Fruit fly (Drosophila melanogaster) whole organism, embryonic: ENCODE results near the gene Pxn.
A peak's percentile ranks its signal among the peaks of the same experiment; 100 is the strongest.

Experiments used
- CG10462 ChIP-seq: fragments of 200-800 bp; sonication (Bioruptor generic); optimal IDR thresholded peaks from 2 replicates; lab custom pipeline; 2016; ENCODE audit warnings: missing biosample characterization, missing genetic modification characterization
- CG10979 ChIP-seq: fragments of 200-800 bp; sonication (Bioruptor generic); optimal IDR thresholded peaks from 2 replicates; lab custom pipeline; 2018; ENCODE audit warnings: missing biosample characterization, mild to moderate bottlenecking, missing genetic modification characterization, moderate library complexity
- CG13894 ChIP-seq: fragments of 200-800 bp; sonication (Bioruptor generic); optimal IDR thresholded peaks from 3 replicates; lab custom pipeline; 2018; ENCODE audit warnings: missing biosample characterization, mild to moderate bottlenecking, missing genetic modification characterization, moderate library complexity
- CG14667 ChIP-seq: fragments of 200-800 bp; sonication (Bioruptor generic); IDR thresholded peaks from 2 replicates; pipeline ENCODE4 v1.3.6; 2022; ENCODE audit warnings: missing biosample characterization, missing genetic modification characterization
- CG15479 ChIP-seq: fragments of 200-800 bp; sonication (Bioruptor generic); optimal IDR thresholded peaks from 3 replicates; lab custom pipeline; 2019; ENCODE audit warnings: missing biosample characterization, mild to moderate bottlenecking, missing genetic modification characterization, moderate library complexity
- CG15514 ChIP-seq: fragments of 200-800 bp; sonication (Bioruptor generic); optimal IDR thresholded peaks from 3 replicates; lab custom pipeline; 2017; ENCODE audit warnings: missing biosample characterization, missing genetic modification characterization, mild to moderate bottlenecking, moderate library complexity, missing genetic modification reagents
- CG1647 ChIP-seq: fragments of 200-800 bp; sonication (Bioruptor generic); optimal IDR thresholded peaks from 3 replicates; lab custom pipeline; 2016; ENCODE audit warnings: missing biosample characterization, missing genetic modification characterization
- CG16815 ChIP-seq: fragments of 200-800 bp; sonication (Bioruptor generic); optimal IDR thresholded peaks from 3 replicates; lab custom pipeline; 2017; ENCODE audit warnings: missing biosample characterization, mild to moderate bottlenecking, missing genetic modification characterization
- CG17829 ChIP-seq: fragments of 200-800 bp; optimal IDR thresholded peaks from 2 replicates; lab custom pipeline; 2019; ENCODE audit warnings: missing biosample characterization, mild to moderate bottlenecking, missing genetic modification characterization, moderate library complexity
- CG2116 ChIP-seq: fragments of 200-800 bp; sonication (Bioruptor generic); optimal IDR thresholded peaks from 3 replicates; lab custom pipeline; 2018; ENCODE audit warnings: missing biosample characterization, mild to moderate bottlenecking, missing genetic modification characterization
- CG2202 ChIP-seq: fragments of 200-800 bp; sonication (Bioruptor generic); optimal IDR thresholded peaks from 2 replicates; lab custom pipeline; 2018; ENCODE audit warnings: missing biosample characterization, mild to moderate bottlenecking, missing genetic modification characterization
- CG31365 ChIP-seq: fragments of 200-800 bp; sonication (Bioruptor generic); optimal IDR thresholded peaks from 2 replicates; lab custom pipeline; 2018; ENCODE audit warnings: missing biosample characterization, mild to moderate bottlenecking, missing genetic modification characterization
- CG4404 ChIP-seq: fragments of 200-800 bp; sonication (Bioruptor generic); IDR thresholded peaks from 2 replicates; pipeline ENCODE4 v1.3.6; 2022; ENCODE audit warnings: missing biosample characterization, missing genetic modification characterization
- CG4424 ChIP-seq: fragments of 200-800 bp; sonication (Bioruptor generic); optimal IDR thresholded peaks from 3 replicates; lab custom pipeline; 2016; ENCODE audit warnings: missing biosample characterization, missing genetic modification characterization
- CG4707 ChIP-seq: fragments of 200-800 bp; sonication (Bioruptor generic); optimal IDR thresholded peaks from 2 replicates; lab custom pipeline; 2018; ENCODE audit warnings: missing biosample characterization, mild to moderate bottlenecking, missing genetic modification characterization, moderate library complexity
- CG7786 ChIP-seq: fragments of 200-800 bp; sonication (Bioruptor generic); optimal IDR thresholded peaks from 2 replicates; lab custom pipeline; 2016; ENCODE audit warnings: missing biosample characterization, missing genetic modification characterization
- CG8388 ChIP-seq: fragments of 200-800 bp; sonication (Bioruptor generic); optimal IDR thresholded peaks from 2 replicates; lab custom pipeline; 2019; ENCODE audit warnings: missing biosample characterization, mild to moderate bottlenecking, missing genetic modification characterization, moderate library complexity
- CG8765 ChIP-seq: fragments of 200-800 bp; sonication (Bioruptor generic); IDR thresholded peaks from 2 replicates; pipeline ENCODE4 v1.3.6; 2022; ENCODE audit warnings: missing biosample characterization, missing genetic modification characterization
- Deaf1 ChIP-seq: fragments of 200-800 bp; optimal IDR thresholded peaks from 3 replicates; lab custom pipeline; 2019; ENCODE audit warnings: missing biosample characterization, mild to moderate bottlenecking, missing genetic modification characterization, moderate library complexity
- E2f2 ChIP-seq: fragments of 200-800 bp; sonication (Bioruptor generic); IDR thresholded peaks from 2 replicates; pipeline ENCODE4 v1.3.6; 2022; ENCODE audit warnings: missing biosample characterization, missing genetic modification characterization
- Ets65A ChIP-seq: fragments of 200-800 bp; sonication (Bioruptor generic); peaks from one replicate; lab custom pipeline; 2016; ENCODE audit warnings: missing biosample characterization, missing genetic modification characterization
- HLH54F ChIP-seq: fragments of 200-800 bp; sonication (Bioruptor generic); optimal IDR thresholded peaks from 3 replicates; lab custom pipeline; 2016; ENCODE audit warnings: missing biosample characterization, missing genetic modification characterization
- Hmx ChIP-seq: fragments of 200-800 bp; sonication (Bioruptor generic); optimal IDR thresholded peaks from 2 replicates; lab custom pipeline; 2016; ENCODE audit warnings: missing biosample characterization, missing genetic modification characterization
- NC2α ChIP-seq: fragments of 200-800 bp; sonication (Bioruptor generic); optimal IDR thresholded peaks from 2 replicates; lab custom pipeline; 2016; ENCODE audit warnings: missing biosample characterization, missing genetic modification characterization
- NK7.1 ChIP-seq: fragments of 200-800 bp; sonication (Bioruptor generic); optimal IDR thresholded peaks from 3 replicates; lab custom pipeline; 2016; ENCODE audit warnings: missing biosample characterization, missing genetic modification characterization
- Nf-YB ChIP-seq: fragments of 200-800 bp; sonication (Bioruptor generic); optimal IDR thresholded peaks from 3 replicates; lab custom pipeline; 2019; ENCODE audit warnings: missing biosample characterization, mild to moderate bottlenecking, missing genetic modification characterization, moderate library complexity
- Oli ChIP-seq: fragments of 200-800 bp; sonication (Bioruptor generic); optimal IDR thresholded peaks from 2 replicates; lab custom pipeline; 2018; ENCODE audit warnings: missing biosample characterization, mild to moderate bottlenecking, missing genetic modification characterization, moderate library complexity
- Spps ChIP-seq: fragments of 200-800 bp; sonication (Bioruptor generic); optimal IDR thresholded peaks from 2 replicates; lab custom pipeline; 2018; ENCODE audit warnings: missing biosample characterization, mild to moderate bottlenecking, missing genetic modification characterization
- Trl ChIP-seq, 3 experiments: fragments of >200 bp in 2 of 3; fragments of 200-800 bp in 1 of 3; sonication (Bioruptor generic) in 1 of 3; optimal IDR thresholded peaks; 2 replicates in 1 of 3; 3 replicates in 2 of 3; lab custom pipeline; 2016 to 2017; ENCODE audit warnings: missing biosample characterization in 1 of 3, missing genetic modification characterization in 1 of 3
- Xrp1 ChIP-seq: fragments of 200-800 bp; sonication (Bioruptor generic); IDR thresholded peaks from 2 replicates; pipeline ENCODE4 v1.3.6; 2022; ENCODE audit warnings: missing biosample characterization, missing genetic modification characterization
- az2 ChIP-seq: fragments of 200-800 bp; sonication (Bioruptor generic); optimal IDR thresholded peaks from 3 replicates; lab custom pipeline; 2016; ENCODE audit warnings: missing biosample characterization, missing genetic modification characterization
- chif ChIP-seq, 2 experiments: fragments of 200-800 bp; sonication (Bioruptor generic); optimal IDR thresholded peaks; 3 replicates each; lab custom pipeline; 2016; ENCODE audit warnings: missing biosample characterization in 2 of 2, missing genetic modification characterization in 2 of 2
- crc ChIP-seq: fragments of 200-800 bp; sonication (Bioruptor generic); optimal IDR thresholded peaks from 2 replicates; lab custom pipeline; 2016; ENCODE audit warnings: missing biosample characterization, missing genetic modification characterization
- dmrt99B ChIP-seq: fragments of 200-800 bp; sonication (Bioruptor generic); optimal IDR thresholded peaks from 2 replicates; lab custom pipeline; 2018; ENCODE audit warnings: missing biosample characterization, mild to moderate bottlenecking, missing genetic modification characterization, moderate library complexity
- fd64A ChIP-seq: fragments of 200-800 bp; sonication (Bioruptor generic); optimal IDR thresholded peaks from 3 replicates; lab custom pipeline; 2018; ENCODE audit warnings: missing biosample characterization, mild to moderate bottlenecking, missing genetic modification characterization
- fd96Cb ChIP-seq: fragments of 200-800 bp; sonication (Bioruptor generic); optimal IDR thresholded peaks from 2 replicates; lab custom pipeline; 2018; ENCODE audit warnings: missing biosample characterization, mild to moderate bottlenecking, missing genetic modification characterization, moderate library complexity
- gem ChIP-seq: fragments of 200-800 bp; sonication (Bioruptor generic); optimal IDR thresholded peaks from 2 replicates; lab custom pipeline; 2019; ENCODE audit warnings: missing biosample characterization, mild to moderate bottlenecking, missing genetic modification characterization, moderate library complexity
- insv ChIP-seq, 2 experiments: fragments of 200-800 bp; sonication (Bioruptor generic); optimal IDR thresholded peaks; 3 replicates each; lab custom pipeline; 2016 to 2018; ENCODE audit warnings: missing biosample characterization in 2 of 2, missing genetic modification characterization in 2 of 2
- inv ChIP-seq: fragments of 200-800 bp; sonication (Bioruptor generic); IDR thresholded peaks from 2 replicates; pipeline ENCODE4 v1.3.6; 2022; ENCODE audit warnings: missing biosample characterization, missing genetic modification characterization; ENCODE audit not compliant: partially characterized antibody
- onecut ChIP-seq: fragments of 200-800 bp; sonication (Bioruptor generic); IDR thresholded peaks from 2 replicates; pipeline ENCODE4 v1.3.6; 2022; ENCODE audit warnings: missing biosample characterization, missing genetic modification characterization
- repo ChIP-seq: fragments of 200-800 bp; sonication (Bioruptor generic); optimal IDR thresholded peaks from 2 replicates; lab custom pipeline; 2016; ENCODE audit warnings: missing biosample characterization, missing genetic modification characterization
- run ChIP-seq: fragments of 200-800 bp; sonication (Bioruptor generic); optimal IDR thresholded peaks from 3 replicates; lab custom pipeline; 2018; ENCODE audit warnings: missing biosample characterization, mild to moderate bottlenecking, missing genetic modification characterization
- shn ChIP-seq: fragments of 200-800 bp; sonication (Bioruptor generic); optimal IDR thresholded peaks from 3 replicates; lab custom pipeline; 2016; ENCODE audit warnings: missing biosample characterization, missing genetic modification characterization
- sisA ChIP-seq: fragments of 200-800 bp; sonication (Bioruptor generic); IDR thresholded peaks from 2 replicates; pipeline ENCODE4 v1.3.6; 2022; ENCODE audit warnings: missing biosample characterization, missing genetic modification characterization
- sqz ChIP-seq: fragments of 200-800 bp; sonication (Bioruptor generic); optimal IDR thresholded peaks from 3 replicates; lab custom pipeline; 2018; ENCODE audit warnings: missing biosample characterization, mild to moderate bottlenecking, missing genetic modification characterization
- toy ChIP-seq: fragments of 200-800 bp; sonication (Bioruptor generic); IDR thresholded peaks from 2 replicates; pipeline ENCODE4 v1.3.6; 2022; ENCODE audit warnings: missing biosample characterization, missing genetic modification characterization
- trem ChIP-seq: fragments of 200-800 bp; optimal IDR thresholded peaks from 3 replicates; lab custom pipeline; 2019; ENCODE audit warnings: missing biosample characterization, mild to moderate bottlenecking, missing genetic modification characterization, moderate library complexity
- wor ChIP-seq: fragments of 200-800 bp; sonication (Bioruptor generic); IDR thresholded peaks from 2 replicates; pipeline ENCODE4 v1.3.6; 2022; ENCODE audit warnings: missing biosample characterization, missing genetic modification characterization
- zfh1 ChIP-seq: fragments of 200-800 bp; sonication (Bioruptor generic); IDR thresholded peaks from 3 replicates; pipeline ENCODE4 v1.3.6; 2022; ENCODE audit warnings: missing biosample characterization, missing genetic modification characterization

The Pxn gene

dm6 chr3L:2585794-2586741 is 43.8 kb downstream of the Pxn start, which contains the start of gene msn (continued):
- no peak for TF ChIP-seq fd64A (GFP tag; lab: Kevin White, UChicago)
- TF ChIP-seq CG2116 (GFP tag; lab: Kevin White, UChicago), result peak; percentile 55
- peak; percentile 36 for TF ChIP-seq trem (tag; lab: Kevin White, UChicago)
- TF ChIP-seq onecut, result peak; percentile 17
- peak; percentile 91 for TF ChIP-seq sqz (GFP tag; lab: Kevin White, UChicago)
- TF ChIP-seq zfh1 (GFP tag; lab: Robert Waterston, UW), result peak; percentile 67
- TF ChIP-seq CG16815 (GFP tag; lab: Kevin White, UChicago), result no peak
- TF ChIP-seq CG8388 (GFP tag; lab: Kevin White, UChicago), result no peak
- TF ChIP-seq Ets65A (GFP tag; lab: Kevin White, UChicago), result no peak
- TF ChIP-seq crc, result no peak
- no peak for TF ChIP-seq CG1647
- peak; percentile 63 for TF ChIP-seq CG15514
- TF ChIP-seq CG2202 (tag; lab: Kevin White, UChicago), result peak; percentile 16
- no peak for TF ChIP-seq dmrt99B (tag; lab: Kevin White, UChicago)
- no peak for TF ChIP-seq run (tag; lab: Kevin White, UChicago)
- TF ChIP-seq CG14667, result no peak
- no peak for TF ChIP-seq Hmx (GFP tag; lab: Kevin White, UChicago)
- TF ChIP-seq CG17829, result peak; percentile 36
- TF ChIP-seq shn (GFP tag; lab: Kevin White, UChicago), result no peak
- TF ChIP-seq toy, result no peak
- no peak for TF ChIP-seq wor
- no peak for TF ChIP-seq CG10979
- TF ChIP-seq chif (GFP tag; optimal IDR thresholded peaks at IDR 0.05; lab: Kevin White, UChicago), result no peak
- TF ChIP-seq CG7786, result no peak
- no peak for TF ChIP-seq HLH54F (GFP tag; lab: Kevin White, UChicago)
- peak; percentile 30 for TF ChIP-seq E2f2 (GFP tag; lab: Robert Waterston, UW)
- peak; percentile 92 to 97 for TF ChIP-seq Trl (optimal IDR thresholded peaks at IDR 0.05; lab: Kevin White, UChicago)
- no peak for TF ChIP-seq Trl (GFP tag; optimal IDR thresholded peaks at IDR 0.05; lab: Kevin White, UChicago)
- TF ChIP-seq Xrp1 (GFP tag; lab: Robert Waterston, UW), result no peak
- TF ChIP-seq CG4424, result no peak
- no peak for TF ChIP-seq NK7.1 (GFP tag; lab: Kevin White, UChicago)
- no peak for TF ChIP-seq NC2α
- TF ChIP-seq inv, result peak; percentile 28; the same call in 1 of the 2 replicates
- peak; percentile 41 for TF ChIP-seq Nf-YB (GFP tag; lab: Kevin White, UChicago)
- no peak for TF ChIP-seq sisA (GFP tag; lab: Robert Waterston, UW)
- TF ChIP-seq gem (tag; lab: Kevin White, UChicago), result no peak
- TF ChIP-seq CG15479 (GFP tag; lab: Kevin White, UChicago), result peak; percentile 66
- TF ChIP-seq Spps (tag; lab: Kevin White, UChicago), result no peak
- peak; percentile 57 for TF ChIP-seq Deaf1 (tag; lab: Kevin White, UChicago)
- TF ChIP-seq Oli (tag; lab: Kevin White, UChicago), result no peak
- peak; percentile 12 for TF ChIP-seq CG13894 (tag; lab: Kevin White, UChicago)
- no peak for TF ChIP-seq az2
- TF ChIP-seq fd96Cb (tag; lab: Kevin White, UChicago), result no peak
- no peak for TF ChIP-seq CG4404 (GFP tag; lab: Robert Waterston, UW)
- TF ChIP-seq CG31365 (tag; lab: Kevin White, UChicago), result no peak
- peak in 1 of 2 experiments; percentile 90 for TF ChIP-seq insv (GFP tag; optimal IDR thresholded peaks at IDR 0.05; lab: Kevin White, UChicago)
- no peak for TF ChIP-seq CG10462
- peak; percentile 40 for TF ChIP-seq repo (GFP tag; lab: Kevin White, UChicago)
- TF ChIP-seq CG8765 (GFP tag; lab: Robert Waterston, UW), result no peak
- no peak for TF ChIP-seq CG4707 (GFP tag; lab: Kevin White, UChicago)
